Fruit fly (Drosophila melanogaster): ENCODE measurements around the gene Fit1.

The Fit1 gene

dm6 chr3L:4070221-4070995 lies 33.0 kb upstream of the Fit1 start (continued):
- peak; percentile 79; the same call in 2 of the 3 replicates for TF ChIP-seq sr (GFP tag; IDR thresholded peaks at IDR 0.05)
- peak; percentile 78 for TF ChIP-seq CG4820 (GFP tag; optimal IDR thresholded peaks at IDR 0.05)
- TF ChIP-seq CG10274 (GFP tag; optimal IDR thresholded peaks at IDR 0.05) = peak; percentile 86
- TF ChIP-seq slbo (GFP tag; IDR thresholded peaks at IDR 0.05) = peak; percentile 97
- TF ChIP-seq CG17328 (GFP tag; IDR thresholded peaks at IDR 0.05) = peak; percentile 94
- TF ChIP-seq CG7987 (GFP tag; optimal IDR thresholded peaks at IDR 0.05) = peak; percentile 64
- TF ChIP-seq zen2 (GFP tag; IDR thresholded peaks at IDR 0.05; ENCODE audit: partially characterized antibody) = no peak
- peak; percentile 79 for TF ChIP-seq cwo (GFP tag; optimal IDR thresholded peaks at IDR 0.05)
- TF ChIP-seq CG15696 (tag; optimal IDR thresholded peaks at IDR 0.05) = peak; percentile 18
- peak; percentile 73 for TF ChIP-seq CG10959 (GFP tag; IDR thresholded peaks at IDR 0.05)
- TF ChIP-seq CG10565 (GFP tag; optimal IDR thresholded peaks at IDR 0.05) = peak; percentile 46
- TF ChIP-seq lbe (GFP tag; optimal IDR thresholded peaks at IDR 0.05) = peak; percentile 96
- peak; percentile 85 for TF ChIP-seq dm (GFP tag; optimal IDR thresholded peaks at IDR 0.05)
- TF ChIP-seq CG14050 (GFP tag; IDR thresholded peaks at IDR 0.05) = peak; percentile 90
- TF ChIP-seq sens (GFP tag) = peak; percentile 92
- peak; percentile 76 for TF ChIP-seq Bteb2 (GFP tag; optimal IDR thresholded peaks at IDR 0.05)
- TF ChIP-seq CG4404 (GFP tag; IDR thresholded peaks at IDR 0.05) = peak; percentile 75
- peak; percentile 6 for TF ChIP-seq CG6683 (GFP tag; optimal IDR thresholded peaks at IDR 0.05)
- no peak for TF ChIP-seq Bgb (GFP tag; IDR thresholded peaks at IDR 0.05; ENCODE audit: partially characterized antibody)
- peak; percentile 97 for TF ChIP-seq CG12769 (tag; optimal IDR thresholded peaks at IDR 0.05)
- TF ChIP-seq fd3F (GFP tag; optimal IDR thresholded peaks at IDR 0.05) = peak; percentile 90
- peak; percentile 83 for TF ChIP-seq CG11093 (GFP tag; IDR thresholded peaks at IDR 0.05)
- peak; percentile 65 for TF ChIP-seq CG3065 (GFP tag; optimal IDR thresholded peaks at IDR 0.05)
- no peak for TF ChIP-seq CG14710 (tag; optimal IDR thresholded peaks at IDR 0.05)
- peak; percentile 62 for TF ChIP-seq CG3407 (GFP tag; optimal IDR thresholded peaks at IDR 0.05)
- TF ChIP-seq CG13894 (tag; optimal IDR thresholded peaks at IDR 0.05) = no peak
- no peak for TF ChIP-seq Sin3A (optimal IDR thresholded peaks at IDR 0.05)
- peak in 1 of 2 experiments; percentile 24 for TF ChIP-seq crp (GFP tag; optimal IDR thresholded peaks at IDR 0.05)
- peak; percentile 89 for TF ChIP-seq fu2 (GFP tag; optimal IDR thresholded peaks at IDR 0.05)
- TF ChIP-seq vfl (GFP tag; optimal IDR thresholded peaks at IDR 0.05) = peak; percentile 58
- no peak for TF ChIP-seq D19A (tag; optimal IDR thresholded peaks at IDR 0.05)
- peak; percentile 63 for TF ChIP-seq Six4 (GFP tag; optimal IDR thresholded peaks at IDR 0.05)
- peak; percentile 56 for TF ChIP-seq sug (tag; optimal IDR thresholded peaks at IDR 0.05)
- TF ChIP-seq CG17912 (GFP tag; optimal IDR thresholded peaks at IDR 0.05) = peak; percentile 30
- TF ChIP-seq Oaz (GFP tag; IDR thresholded peaks at IDR 0.05) = peak; percentile 90
- TF ChIP-seq Adf1 (GFP tag; IDR thresholded peaks at IDR 0.05) = peak; percentile 74
- peak; percentile 88 for TF ChIP-seq her (GFP tag; optimal IDR thresholded peaks at IDR 0.05)
- peak; percentile 84 for TF ChIP-seq emc (GFP tag; optimal IDR thresholded peaks at IDR 0.05)
- TF ChIP-seq Dip2 (GFP tag; IDR thresholded peaks at IDR 0.05) = peak; percentile 55
- peak; percentile 92 for TF ChIP-seq Hsf (GFP tag; optimal IDR thresholded peaks at IDR 0.05)
- peak; percentile 69 for TF ChIP-seq Side (GFP tag; optimal IDR thresholded peaks at IDR 0.05)
- peak; percentile 36 for TF ChIP-seq Neu2 (GFP tag; optimal IDR thresholded peaks at IDR 0.05; ENCODE audit: borderline replicate concordance)
- peak; percentile 75 for TF ChIP-seq CG15514 (GFP tag; optimal IDR thresholded peaks at IDR 0.05)
- peak; percentile 78 for TF ChIP-seq ab (GFP tag; optimal IDR thresholded peaks at IDR 0.05)
- TF ChIP-seq CG4328 (GFP tag; optimal IDR thresholded peaks at IDR 0.05) = no peak
- TF ChIP-seq gt (GFP tag; IDR thresholded peaks at IDR 0.05) = peak; percentile 70
- peak; percentile 86 for TF ChIP-seq CG8089 (GFP tag; optimal IDR thresholded peaks at IDR 0.05)
- TF ChIP-seq Bdp1 (GFP tag; optimal IDR thresholded peaks at IDR 0.05) = peak; percentile 68
- peak; percentile 79 for TF ChIP-seq CG12942 (GFP tag; optimal IDR thresholded peaks at IDR 0.05)
- TF ChIP-seq BEAF-32 (GFP tag; optimal IDR thresholded peaks at IDR 0.05) = no peak
